Fruit fly (Drosophila melanogaster) whole organism, embryonic: ENCODE data around the gene CG34425.

Source experiments
- BEAF-32 ChIP-seq: fragments of 200-800 bp; sonication (Bioruptor generic); optimal IDR thresholded peaks from 3 replicates; lab custom pipeline; 2017; ENCODE audit warnings: missing biosample characterization, missing genetic modification characterization, mild to moderate bottlenecking, moderate library complexity, missing genetic modification reagents
- CG10209 ChIP-seq: fragments of 200-800 bp; sonication (Bioruptor generic); optimal IDR thresholded peaks from 3 replicates; lab custom pipeline; 2017; ENCODE audit warnings: missing biosample characterization, mild to moderate bottlenecking, missing genetic modification characterization, missing genetic modification reagents
- CG10431 ChIP-seq: fragments of 200-800 bp; sonication (Bioruptor generic); optimal IDR thresholded peaks from 3 replicates; lab custom pipeline; 2018; ENCODE audit warnings: missing biosample characterization, mild to moderate bottlenecking, missing genetic modification characterization
- CG10462 ChIP-seq: fragments of 200-800 bp; sonication (Bioruptor generic); optimal IDR thresholded peaks from 2 replicates; lab custom pipeline; 2016; ENCODE audit warnings: missing biosample characterization, missing genetic modification characterization
- CG11560 ChIP-seq: fragments of 200-800 bp; sonication (Bioruptor generic); IDR thresholded peaks from 3 replicates; pipeline ENCODE4 v1.3.6; 2022; ENCODE audit warnings: missing biosample characterization, missing genetic modification characterization
- CG12071 ChIP-seq: fragments of 200-800 bp; sonication (Bioruptor generic); optimal IDR thresholded peaks from 3 replicates; lab custom pipeline; 2018; ENCODE audit warnings: missing biosample characterization, mild to moderate bottlenecking, missing genetic modification characterization
- CG13424 ChIP-seq: fragments of 200-800 bp; sonication (Bioruptor generic); optimal IDR thresholded peaks from 2 replicates; lab custom pipeline; 2019; ENCODE audit warnings: missing biosample characterization, mild to moderate bottlenecking, missing genetic modification characterization, moderate library complexity
- CG14441 ChIP-seq: fragments of 200-800 bp; sonication (Bioruptor generic); IDR thresholded peaks from 2 replicates; pipeline ENCODE4 v1.3.6; 2022; ENCODE audit warnings: missing biosample characterization, missing genetic modification characterization
- CG15479 ChIP-seq: fragments of 200-800 bp; sonication (Bioruptor generic); optimal IDR thresholded peaks from 3 replicates; lab custom pipeline; 2019; ENCODE audit warnings: missing biosample characterization, mild to moderate bottlenecking, missing genetic modification characterization, moderate library complexity
- CG15601 ChIP-seq: fragments of 200-800 bp; sonication (Bioruptor generic); optimal IDR thresholded peaks from 3 replicates; lab custom pipeline; 2019; ENCODE audit warnings: missing biosample characterization, mild to moderate bottlenecking, missing genetic modification characterization, moderate library complexity
- CG1647 ChIP-seq: fragments of 200-800 bp; sonication (Bioruptor generic); optimal IDR thresholded peaks from 3 replicates; lab custom pipeline; 2016; ENCODE audit warnings: missing biosample characterization, missing genetic modification characterization
- CG17912 ChIP-seq: fragments of 200-800 bp; sonication (Bioruptor generic); optimal IDR thresholded peaks from 2 replicates; lab custom pipeline; 2018; ENCODE audit warnings: missing biosample characterization, mild to moderate bottlenecking, missing genetic modification characterization
- CG1792 ChIP-seq: fragments of 200-800 bp; sonication (Bioruptor generic); optimal IDR thresholded peaks from 2 replicates; lab custom pipeline; 2016; ENCODE audit warnings: missing biosample characterization, missing genetic modification characterization
- CG2129 ChIP-seq: fragments of 200-800 bp; sonication (Bioruptor generic); IDR thresholded peaks from 2 replicates; pipeline ENCODE4 v1.3.6; 2022; ENCODE audit warnings: missing biosample characterization, missing genetic modification characterization; ENCODE audit not compliant: partially characterized antibody
- CG3281 ChIP-seq: fragments of 200-800 bp; sonication (Bioruptor generic); optimal IDR thresholded peaks from 3 replicates; lab custom pipeline; 2017; ENCODE audit warnings: missing biosample characterization, mild to moderate bottlenecking, missing genetic modification characterization
- CG3838 ChIP-seq: fragments of 200-800 bp; sonication (Bioruptor generic); optimal IDR thresholded peaks from 3 replicates; lab custom pipeline; 2016; ENCODE audit warnings: missing biosample characterization, missing genetic modification characterization
- CG4404 ChIP-seq: fragments of 200-800 bp; sonication (Bioruptor generic); IDR thresholded peaks from 2 replicates; pipeline ENCODE4 v1.3.6; 2022; ENCODE audit warnings: missing biosample characterization, missing genetic modification characterization
- CG4730 ChIP-seq: fragments of 200-800 bp; sonication (Bioruptor generic); IDR thresholded peaks from 2 replicates; pipeline ENCODE4 v1.3.6; 2022; ENCODE audit warnings: missing biosample characterization, missing genetic modification characterization
- CG9609 ChIP-seq: fragments of 200-800 bp; sonication (Bioruptor generic); optimal IDR thresholded peaks from 3 replicates; lab custom pipeline; 2016; ENCODE audit warnings: missing biosample characterization, missing genetic modification characterization
- CG9727 ChIP-seq: fragments of 200-800 bp; sonication (Bioruptor generic); optimal IDR thresholded peaks from 3 replicates; lab custom pipeline; 2017; ENCODE audit warnings: missing biosample characterization, mild to moderate bottlenecking, missing genetic modification characterization
- CG9817 ChIP-seq: fragments of 200-800 bp; sonication (Bioruptor generic); optimal IDR thresholded peaks from 2 replicates; lab custom pipeline; 2018; ENCODE audit warnings: missing biosample characterization, mild to moderate bottlenecking, missing genetic modification characterization, moderate library complexity
- Dad ChIP-seq: fragments of 200-800 bp; sonication (Bioruptor generic); optimal IDR thresholded peaks from 3 replicates; lab custom pipeline; 2016; ENCODE audit warnings: missing biosample characterization, missing genetic modification characterization
- Deaf1 ChIP-seq: fragments of 200-800 bp; optimal IDR thresholded peaks from 3 replicates; lab custom pipeline; 2019; ENCODE audit warnings: missing biosample characterization, mild to moderate bottlenecking, missing genetic modification characterization, moderate library complexity
- Dip2 ChIP-seq: fragments of 200-800 bp; sonication (Bioruptor generic); IDR thresholded peaks from 2 replicates; pipeline ENCODE4 v1.3.6; 2022; ENCODE audit warnings: missing biosample characterization, missing genetic modification characterization
- Drgx ChIP-seq: fragments of 200-800 bp; sonication (Bioruptor generic); IDR thresholded peaks from 2 replicates; pipeline ENCODE4 v1.3.6; 2022; ENCODE audit warnings: missing biosample characterization, missing genetic modification characterization
- Elba2 ChIP-seq: fragments of 200-800 bp; sonication (Bioruptor generic); optimal IDR thresholded peaks from 3 replicates; lab custom pipeline; 2016; ENCODE audit warnings: missing biosample characterization, missing genetic modification characterization
- Ets65A ChIP-seq: fragments of 200-800 bp; sonication (Bioruptor generic); peaks from one replicate; lab custom pipeline; 2016; ENCODE audit warnings: missing biosample characterization, missing genetic modification characterization
- Gsc ChIP-seq: fragments of 200-800 bp; sonication (Bioruptor generic); IDR thresholded peaks from 2 replicates; pipeline ENCODE4 v1.3.6; 2022; ENCODE audit warnings: missing biosample characterization, missing genetic modification characterization
- H15 ChIP-seq: fragments of 200-800 bp; sonication (Bioruptor generic); IDR thresholded peaks from 3 replicates; pipeline ENCODE4 v1.3.6; 2022; ENCODE audit warnings: missing biosample characterization, missing genetic modification characterization
- HLH3B ChIP-seq: fragments of 200-800 bp; sonication (Bioruptor generic); IDR thresholded peaks from 2 replicates; pipeline ENCODE4 v1.3.6; 2022; ENCODE audit warnings: missing biosample characterization, missing genetic modification characterization
- Hr51 ChIP-seq, 2 experiments: fragments of 200-800 bp; sonication (Bioruptor generic); optimal IDR thresholded peaks; 2 replicates in 1 of 2; 3 replicates in 1 of 2; lab custom pipeline; 2016 to 2018; ENCODE audit warnings: missing biosample characterization in 2 of 2, missing genetic modification characterization in 2 of 2, mild to moderate bottlenecking in 1 of 2, moderate library complexity in 1 of 2
- NFAT ChIP-seq: fragments of 200-800 bp; sonication (Bioruptor generic); IDR thresholded peaks from 2 replicates; pipeline ENCODE4 v1.3.6; 2022; ENCODE audit warnings: missing biosample characterization, missing genetic modification characterization
- Trl ChIP-seq, 3 experiments: fragments of >200 bp in 2 of 3; fragments of 200-800 bp in 1 of 3; sonication (Bioruptor generic) in 1 of 3; optimal IDR thresholded peaks; 2 replicates in 1 of 3; 3 replicates in 2 of 3; lab custom pipeline; 2016 to 2017; ENCODE audit warnings: missing biosample characterization in 1 of 3, missing genetic modification characterization in 1 of 3
- ab ChIP-seq: fragments of 200-800 bp; sonication (Bioruptor generic); optimal IDR thresholded peaks from 2 replicates; lab custom pipeline; 2016; ENCODE audit warnings: missing biosample characterization, missing genetic modification characterization
- bbx ChIP-seq: fragments of 200-800 bp; sonication (Bioruptor generic); IDR thresholded peaks from 2 replicates; pipeline ENCODE4 v1.3.6; 2022; ENCODE audit warnings: missing biosample characterization, missing genetic modification characterization; ENCODE audit not compliant: partially characterized antibody
- bcd ChIP-seq: fragments of 200-800 bp; sonication (Bioruptor generic); optimal IDR thresholded peaks from 2 replicates; lab custom pipeline; 2017; ENCODE audit warnings: missing biosample characterization, mild to moderate bottlenecking, missing genetic modification characterization
- chinmo ChIP-seq: fragments of 200-800 bp; sonication (Bioruptor generic); IDR thresholded peaks from 4 replicates; pipeline ENCODE4 v1.3.6; 2022; ENCODE audit warnings: missing biosample characterization, missing genetic modification characterization; ENCODE audit not compliant: partially characterized antibody
- dan ChIP-seq: fragments of 200-800 bp; sonication (Bioruptor generic); IDR thresholded peaks from 2 replicates; pipeline ENCODE4 v1.3.6; 2022; ENCODE audit warnings: missing biosample characterization, missing genetic modification characterization
- emc ChIP-seq: fragments of 200-800 bp; sonication (Bioruptor generic); optimal IDR thresholded peaks from 2 replicates; lab custom pipeline; 2016; ENCODE audit warnings: missing biosample characterization, missing genetic modification characterization
- ham ChIP-seq: fragments of 200-800 bp; sonication (Bioruptor generic); IDR thresholded peaks from 2 replicates; pipeline ENCODE4 v1.3.6; 2022; ENCODE audit warnings: missing biosample characterization, missing genetic modification characterization
- jigr1 ChIP-seq: fragments of 200-800 bp; sonication (Bioruptor generic); IDR thresholded peaks from 3 replicates; pipeline ENCODE4 v1.3.6; 2022; ENCODE audit warnings: missing biosample characterization, missing genetic modification characterization
- jing ChIP-seq: fragments of 200-800 bp; sonication (Bioruptor generic); optimal IDR thresholded peaks from 2 replicates; lab custom pipeline; 2018; ENCODE audit warnings: missing biosample characterization, mild to moderate bottlenecking, missing genetic modification characterization
- kni ChIP-seq: fragments of 200-800 bp; sonication (Bioruptor generic); optimal IDR thresholded peaks from 3 replicates; lab custom pipeline; 2017; ENCODE audit warnings: mild to moderate bottlenecking, missing biosample characterization, missing genetic modification reagents, missing genetic modification characterization
- salm ChIP-seq: fragments of 200-800 bp; sonication (Bioruptor generic); optimal IDR thresholded peaks from 2 replicates; lab custom pipeline; 2018; ENCODE audit warnings: missing biosample characterization, mild to moderate bottlenecking, missing genetic modification characterization
- sna ChIP-seq: fragments of 200-800 bp; sonication (Bioruptor generic); IDR thresholded peaks from 2 replicates; pipeline ENCODE4 v1.3.6; 2022; ENCODE audit warnings: missing biosample characterization, missing genetic modification characterization; ENCODE audit not compliant: partially characterized antibody
- stwl ChIP-seq: fragments of 200-800 bp; sonication (Bioruptor generic); optimal IDR thresholded peaks from 3 replicates; lab custom pipeline; 2018; ENCODE audit warnings: missing biosample characterization, mild to moderate bottlenecking, missing genetic modification characterization, moderate library complexity
- tio ChIP-seq: fragments of 200-800 bp; sonication (Bioruptor generic); optimal IDR thresholded peaks from 2 replicates; lab custom pipeline; 2017; ENCODE audit warnings: missing biosample characterization, missing genetic modification characterization, inconsistent platforms
- tll ChIP-seq, 2 experiments: fragments of 200-800 bp in 1 of 2; fragments of >200 bp in 1 of 2; sonication (Bioruptor generic) in 1 of 2; optimal IDR thresholded peaks; 2 replicates each; lab custom pipeline; 2017 to 2019; ENCODE audit warnings: missing biosample characterization in 2 of 2, missing genetic modification characterization in 2 of 2, mild to moderate bottlenecking in 1 of 2, moderate library complexity in 1 of 2
- twi ChIP-seq: fragments of 200-800 bp; optimal IDR thresholded peaks from 2 replicates; lab custom pipeline; 2019; ENCODE audit warnings: missing biosample characterization, mild to moderate bottlenecking, missing genetic modification characterization, moderate library complexity
- zen ChIP-seq: fragments of 200-800 bp; sonication (Bioruptor generic); optimal IDR thresholded peaks from 3 replicates; lab custom pipeline; 2018; ENCODE audit warnings: missing biosample characterization, mild to moderate bottlenecking, missing genetic modification characterization, moderate library complexity
- zfh1 ChIP-seq: fragments of 200-800 bp; sonication (Bioruptor generic); IDR thresholded peaks from 3 replicates; pipeline ENCODE4 v1.3.6; 2022; ENCODE audit warnings: missing biosample characterization, missing genetic modification characterization

The CG34425 gene

dm6 chr3R:4472694-4472975, 33.5 kb downstream of the CG34425 start:
- TF ChIP-seq CG10431 (GFP tag; lab: Kevin White, UChicago) (no peak), CG15479 (GFP tag; lab: Kevin White, UChicago) (peak; percentile 84), dan (no peak), NFAT (no peak), CG2129 (GFP tag; lab: Robert Waterston, UW) (no peak), ab (GFP tag; lab: Kevin White, UChicago) (no peak), BEAF-32 (GFP tag; lab: Kevin White, UChicago) (no peak), CG1792 (GFP tag; lab: Kevin White, UChicago) (no peak), CG9817 (tag; lab: Kevin White, UChicago) (no peak), CG10209 (GFP tag; lab: Kevin White, UChicago) (no peak), chinmo (0 out of 4 replicates have a peak, but pooled peaks have one; percentile 8), CG9609 (GFP tag; lab: Kevin White, UChicago) (no peak), CG15601 (tag; lab: Kevin White, UChicago) (no peak), HLH3B (GFP tag; lab: Robert Waterston, UW) (peak; percentile 22; the same call in 1 of the 2 replicates), jing (no peak), emc (GFP tag; lab: Kevin White, UChicago) (no peak), ham (GFP tag; lab: Robert Waterston, UW) (no peak), CG12071 (GFP tag; lab: Kevin White, UChicago) (no peak), Drgx (GFP tag; lab: Robert Waterston, UW) (no peak), CG14441 (GFP tag; lab: Robert Waterston, UW) (no peak), Dad (GFP tag; lab: Kevin White, UChicago) (no peak), salm (tag; lab: Kevin White, UChicago) (no peak), CG3281 (no peak), twi (tag; lab: Kevin White, UChicago) (no peak), Dip2 (no peak), CG13424 (tag; lab: Kevin White, UChicago) (no peak), tio (GFP tag; lab: Kevin White, UChicago) (no peak), CG4730 (GFP tag; lab: Robert Waterston, UW) (no peak), CG11560 (tag; lab: Robert Waterston, UW) (no peak), stwl (no peak), CG9727 (GFP tag; lab: Kevin White, UChicago) (no peak), zen (tag; lab: Kevin White, UChicago) (peak; percentile 83), CG1647 (GFP tag; lab: Kevin White, UChicago) (no peak), Ets65A (GFP tag; lab: Kevin White, UChicago) (peak; percentile 69), CG17912 (GFP tag; lab: Kevin White, UChicago) (no peak), bcd (GFP tag; lab: Kevin White, UChicago) (no peak), Gsc (GFP tag; lab: Robert Waterston, UW) (no peak), Elba2 (GFP tag; lab: Kevin White, UChicago) (peak; percentile 15), tll (GFP tag; optimal IDR thresholded peaks at IDR 0.05; lab: Kevin White, UChicago) (peak in 1 of 2 experiments; percentile 63), jigr1 (GFP tag; lab: Robert Waterston, UW) (no peak), H15 (GFP tag; lab: Robert Waterston, UW) (no peak), bbx (GFP tag; lab: Robert Waterston, UW) (no peak), sna (GFP tag; lab: Robert Waterston, UW) (0 out of 2 replicates have a peak, but pooled peaks have one; percentile 13), Hr51 (GFP tag; optimal IDR thresholded peaks at IDR 0.05; lab: Kevin White, UChicago) (no peak), kni (peak; percentile 73), CG4404 (GFP tag; lab: Robert Waterston, UW) (no peak), zfh1 (GFP tag; lab: Robert Waterston, UW) (no peak), Trl (optimal IDR thresholded peaks at IDR 0.05; lab: Kevin White, UChicago) (no peak), Trl (GFP tag; optimal IDR thresholded peaks at IDR 0.05; lab: Kevin White, UChicago) (no peak), CG3838 (no peak), CG10462 (GFP tag; lab: Kevin White, UChicago) (no peak), Deaf1 (no peak)
